Worm (Caenorhabditis elegans) whole organism, late embryonic: ENCODE measurements around the gene M04D8.4.

Source experiments
- ceh-14 ChIP-seq: sonication (generic microtip); optimal IDR thresholded peaks from 2 replicates; lab custom pipeline; 2016; ENCODE audit warnings: missing genotype, missing genetic modification characterization, missing compliant biosample characterization
- ceh-19 ChIP-seq: fragments of 200-800 bp; sonication (Bioruptor generic); optimal IDR thresholded peaks from 2 replicates; lab custom pipeline; 2018; ENCODE audit warnings: mild to moderate bottlenecking, missing genetic modification characterization, missing compliant biosample characterization
- dve-1 ChIP-seq: sonication (generic microtip); optimal IDR thresholded peaks from 2 replicates; lab custom pipeline; 2017; ENCODE audit warnings: antibody characterized with exemption, mild to moderate bottlenecking, missing genetic modification characterization, missing compliant biosample characterization
- ets-4 ChIP-seq: sonication (generic microtip); optimal IDR thresholded peaks from 2 replicates; lab custom pipeline; 2016; ENCODE audit warnings: missing genetic modification characterization, missing compliant biosample characterization
- npax-4 ChIP-seq: sonication (generic microtip); optimal IDR thresholded peaks from 2 replicates; lab custom pipeline; 2016; ENCODE audit warnings: missing genetic modification characterization, missing compliant biosample characterization
- pha-4 ChIP-seq: fragments of 150-350 bp; optimal IDR thresholded peaks from 2 replicates; lab custom pipeline; 2018; ENCODE audit warnings: missing biosample characterization, missing genetic modification reagents, missing genetic modification characterization
- pros-1 ChIP-seq: fragments of 150-350 bp; optimal IDR thresholded peaks from 2 replicates; lab custom pipeline; 2014; ENCODE audit warnings: missing biosample characterization, missing genetic modification reagents, missing genetic modification characterization
- ref-2 ChIP-seq: sonication (generic microtip); optimal IDR thresholded peaks from 2 replicates; lab custom pipeline; 2016; ENCODE audit warnings: missing genetic modification characterization, missing compliant biosample characterization

DNA sequence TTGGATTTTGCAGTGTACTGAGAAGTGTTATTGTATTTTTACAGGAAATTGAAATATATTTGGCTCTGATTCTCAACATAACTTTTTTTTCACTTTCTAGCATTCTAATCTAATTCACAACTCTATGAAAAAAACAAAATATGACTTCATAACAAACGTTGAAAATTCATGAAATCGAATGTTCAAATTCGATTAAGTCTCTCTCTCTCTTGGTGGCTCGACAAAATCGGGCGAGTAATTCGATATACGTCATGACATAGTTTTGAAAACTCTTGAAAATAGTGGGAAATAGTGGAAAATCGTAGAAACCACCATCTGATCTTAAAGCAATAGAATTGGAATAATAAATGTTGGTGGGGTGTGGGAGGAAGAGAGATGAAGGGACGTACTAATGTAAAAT is 12.4 kb downstream of the M04D8.4 start:
- TF ChIP-seq dve-1 (tag; lab: Kevin White, UChicago) = no peak
- TF ChIP-seq ets-4 = no peak
- TF ChIP-seq ceh-19 (GFP tag; lab: Kevin White, UChicago) = no peak
- no peak for TF ChIP-seq pros-1 (tag; lab: Kevin White, UChicago)
- TF ChIP-seq ceh-14 (tag; lab: Kevin White, UChicago) = no peak
- TF ChIP-seq ref-2 = no peak
- no peak for TF ChIP-seq pha-4 (tag; lab: Kevin White, UChicago)
- TF ChIP-seq npax-4 (tag; lab: Kevin White, UChicago) = no peak
